Worm (Caenorhabditis elegans) whole organism, L2 larva: ENCODE measurements around the gene Y38F1A.2.

ENCODE experiments used
- R02D3.7 ChIP-seq: fragments of 150-350 bp; optimal IDR thresholded peaks from 2 replicates; lab custom pipeline; 2014; ENCODE audit warnings: missing biosample characterization, missing genetic modification characterization
- blmp-1 ChIP-seq: sonication (generic microtip); optimal IDR thresholded peaks from 2 replicates; lab custom pipeline; 2017; ENCODE audit warnings: missing genetic modification characterization, mild to moderate bottlenecking, missing compliant biosample characterization, antibody characterized with exemption, moderate library complexity; ENCODE audit not compliant: insufficient read depth
- ceh-16 ChIP-seq: fragments of 150-350 bp; optimal IDR thresholded peaks from 2 replicates; lab custom pipeline; 2014; ENCODE audit warnings: missing biosample characterization, missing genetic modification characterization
- mdl-1 ChIP-seq, 2 experiments: fragments of 150-350 bp in 1 of 2; sonication (generic microtip) in 1 of 2; optimal IDR thresholded peaks; 2 replicates each; lab custom pipeline; 2017; ENCODE audit warnings: missing biosample characterization in 2 of 2, missing genetic modification characterization in 2 of 2
- nhr-77 ChIP-seq: fragments of 150-350 bp; optimal IDR thresholded peaks from 2 replicates; lab custom pipeline; 2014; ENCODE audit warnings: missing biosample characterization, missing genetic modification characterization
- sma-9 ChIP-seq, 2 experiments: fragments of 150-350 bp in 1 of 2; sonication (generic microtip) in 1 of 2; optimal IDR thresholded peaks; 2 replicates each; lab custom pipeline; 2014 to 2016; ENCODE audit warnings: missing genetic modification characterization in 2 of 2, mild to moderate bottlenecking in 1 of 2, missing biosample characterization in 1 of 2, missing compliant biosample characterization in 1 of 2, missing genetic modification reagents in 1 of 2, moderate library complexity in 1 of 2
- unc-39 ChIP-seq: fragments of 150-350 bp; optimal IDR thresholded peaks from 2 replicates; lab custom pipeline; 2014; ENCODE audit warnings: missing biosample characterization, missing genetic modification characterization
- ztf-1 ChIP-seq: fragments of 200-800 bp; sonication (Bioruptor generic); conservative IDR thresholded peaks from 2 replicates; pipeline ENCODE4 v1.3.6; 2022; ENCODE audit warnings: missing genetic modification characterization, missing compliant biosample characterization

ce11 chrII:12997413-12997812, 42.7 kb downstream of the Y38F1A.2 start, which contains the start of gene Y38F1A.7:
- no peak for TF ChIP-seq unc-39
- TF ChIP-seq ztf-1 (GFP tag; lab: Robert Waterston, UW): no peak
- TF ChIP-seq ceh-16: no peak
- no peak for TF ChIP-seq R02D3.7
- no peak for TF ChIP-seq sma-9 (GFP tag; optimal IDR thresholded peaks at IDR 0.05; lab: Kevin White, UChicago)
- TF ChIP-seq sma-9 (tag; optimal IDR thresholded peaks at IDR 0.05; lab: Kevin White, UChicago): no peak
- TF ChIP-seq blmp-1 (tag; lab: Kevin White, UChicago): no peak
- TF ChIP-seq nhr-77 (tag; lab: Kevin White, UChicago): no peak
- no peak for TF ChIP-seq mdl-1 (tag; optimal IDR thresholded peaks at IDR 0.05; lab: Kevin White, UChicago)
